Fruit fly (Drosophila melanogaster) whole organism, wandering third instar larva: Measurements from ENCODE around the gene eIF5B.

Source experiments
- Abd-B ChIP-seq: fragments of >200 bp; optimal IDR thresholded peaks from 2 replicates; lab custom pipeline; 2017; ENCODE audit warnings: missing biosample characterization, missing genetic modification characterization
- CG32264 ChIP-seq: fragments of 200-800 bp; sonication (Bioruptor generic); optimal IDR thresholded peaks from 2 replicates; lab custom pipeline; 2016; ENCODE audit warnings: missing biosample characterization, missing genetic modification characterization
- CG9705 ChIP-seq: fragments of 200-800 bp; sonication (Bioruptor generic); optimal IDR thresholded peaks from 2 replicates; lab custom pipeline; 2018; ENCODE audit warnings: missing biosample characterization, mild to moderate bottlenecking, missing genetic modification characterization
- CrebA ChIP-seq: fragments of 200-800 bp; sonication (Bioruptor generic); optimal IDR thresholded peaks from 2 replicates; lab custom pipeline; 2016; ENCODE audit warnings: missing biosample characterization, mild to moderate bottlenecking, missing genetic modification characterization, borderline replicate concordance
- Dfd ChIP-seq: fragments of >200 bp; optimal IDR thresholded peaks from 2 replicates; lab custom pipeline; 2017; ENCODE audit warnings: missing biosample characterization, missing genetic modification characterization
- Dif ChIP-seq: fragments of 200-275, 200-300 bp; sonication (Bioruptor generic); optimal IDR thresholded peaks from 2 replicates; lab custom pipeline; 2018; ENCODE audit warnings: missing biosample characterization, missing genetic modification characterization; ENCODE audit not compliant: partially characterized antibody
- GATAd ChIP-seq: sonication (Bioruptor generic); optimal IDR thresholded peaks from 2 replicates; lab custom pipeline; 2016; ENCODE audit warnings: missing biosample characterization, missing genetic modification characterization
- HLH106 ChIP-seq: fragments of 200-800 bp; optimal IDR thresholded peaks from 3 replicates; lab custom pipeline; 2019; ENCODE audit warnings: missing biosample characterization, mild to moderate bottlenecking, missing genetic modification characterization, moderate library complexity
- Hnf4 ChIP-seq: fragments of 200-800 bp; sonication (Bioruptor generic); optimal IDR thresholded peaks from 2 replicates; lab custom pipeline; 2016; ENCODE audit warnings: missing biosample characterization, mild to moderate bottlenecking, missing genetic modification characterization
- Hr78 ChIP-seq: fragments of >200 bp; optimal IDR thresholded peaks from 2 replicates; lab custom pipeline; 2017; ENCODE audit warnings: missing biosample characterization, missing genetic modification characterization
- Hr83 ChIP-seq: fragments of 200-300 bp; sonication (Bioruptor generic); optimal IDR thresholded peaks from 2 replicates; lab custom pipeline; 2016; ENCODE audit warnings: missing biosample characterization, mild to moderate bottlenecking, missing genetic modification characterization, moderate library complexity; ENCODE audit not compliant: poor library complexity, severe bottlenecking
- Jra ChIP-seq: sonication (Bioruptor generic); optimal IDR thresholded peaks from 2 replicates; lab custom pipeline; 2016; ENCODE audit warnings: missing biosample characterization, missing genetic modification characterization
- Mio ChIP-seq: sonication (Bioruptor generic); optimal IDR thresholded peaks from 2 replicates; lab custom pipeline; 2016; ENCODE audit warnings: missing biosample characterization, missing genetic modification characterization
- Myc ChIP-seq: fragments of >200 bp; optimal IDR thresholded peaks from 2 replicates; lab custom pipeline; 2017
- N ChIP-seq: fragments of >200 bp; optimal IDR thresholded peaks from 2 replicates; lab custom pipeline; 2018; ENCODE audit warnings: missing biosample characterization, missing external identifiers, missing genetic modification characterization
- OdsH ChIP-seq: fragments of 200-800 bp; sonication (Bioruptor generic); optimal IDR thresholded peaks from 2 replicates; lab custom pipeline; 2016; ENCODE audit warnings: missing biosample characterization, mild to moderate bottlenecking, missing genetic modification characterization
- Rel ChIP-seq, 2 experiments: fragments of 200-800 bp; sonication (Bioruptor generic) in 1 of 2; optimal IDR thresholded peaks; 2 replicates in 1 of 2; 3 replicates in 1 of 2; lab custom pipeline; 2016 to 2019; ENCODE audit warnings: mild to moderate bottlenecking in 2 of 2, missing biosample characterization in 2 of 2, missing genetic modification characterization in 2 of 2, moderate library complexity in 1 of 2
- Sp1 ChIP-seq: fragments of 200-800 bp; sonication (Bioruptor generic); optimal IDR thresholded peaks from 3 replicates; lab custom pipeline; 2019; ENCODE audit warnings: missing biosample characterization, mild to moderate bottlenecking, missing genetic modification characterization, moderate library complexity
- Vsx2 ChIP-seq: fragments of 200-300, 225-300 bp; sonication (Bioruptor generic); optimal IDR thresholded peaks from 2 replicates; lab custom pipeline; 2018; ENCODE audit warnings: missing biosample characterization, missing genetic modification characterization; ENCODE audit not compliant: partially characterized antibody
- br ChIP-seq: fragments of 200-800 bp; sonication (Bioruptor generic); optimal IDR thresholded peaks from 2 replicates; lab custom pipeline; 2016; ENCODE audit warnings: missing biosample characterization, missing genetic modification characterization
- brk ChIP-seq: fragments of 200-800 bp; sonication (Bioruptor generic); optimal IDR thresholded peaks from 2 replicates; lab custom pipeline; 2016; ENCODE audit warnings: missing biosample characterization, mild to moderate bottlenecking, missing genetic modification characterization
- dl ChIP-seq, 2 experiments: fragments of 175-275, 200-275 bp in 1 of 2; fragments of 200-275 bp in 1 of 2; sonication (Bioruptor generic); optimal IDR thresholded peaks; lab custom pipeline; 2018; ENCODE audit warnings: mild to moderate bottlenecking in 2 of 2, missing biosample characterization in 2 of 2, missing genetic modification characterization in 2 of 2, moderate library complexity in 2 of 2; ENCODE audit not compliant: partially characterized antibody in 2 of 2, insufficient read depth in 1 of 2
- dmrt93B ChIP-seq: fragments of 200-800 bp; sonication (Bioruptor generic); optimal IDR thresholded peaks from 2 replicates; lab custom pipeline; 2018; ENCODE audit warnings: missing biosample characterization, mild to moderate bottlenecking, missing genetic modification characterization
- dsf ChIP-seq: sonication (Bioruptor generic); optimal IDR thresholded peaks from 2 replicates; lab custom pipeline; 2016; ENCODE audit warnings: missing biosample characterization, missing genetic modification characterization, borderline replicate concordance
- ey ChIP-seq: fragments of 200-800 bp; sonication (Bioruptor generic); optimal IDR thresholded peaks from 2 replicates; lab custom pipeline; 2016; ENCODE audit warnings: missing biosample characterization, missing genetic modification characterization
- foxo ChIP-seq, 2 experiments: fragments of 200-800 bp; sonication (Bioruptor generic); optimal IDR thresholded peaks; 2 replicates in 1 of 2; 3 replicates in 1 of 2; lab custom pipeline; 2016 to 2017; ENCODE audit warnings: missing biosample characterization in 2 of 2, missing genetic modification characterization in 2 of 2
- fru ChIP-seq: fragments of 200-800 bp; sonication (Bioruptor generic); optimal IDR thresholded peaks from 3 replicates; lab custom pipeline; 2016; ENCODE audit warnings: missing biosample characterization, mild to moderate bottlenecking, missing genetic modification characterization
- h ChIP-seq: fragments of 200-800 bp; sonication (Bioruptor generic); optimal IDR thresholded peaks from 3 replicates; lab custom pipeline; 2016; ENCODE audit warnings: missing biosample characterization, mild to moderate bottlenecking, missing genetic modification characterization
- jim ChIP-seq: fragments of 175-275, 200-325 bp; sonication (Bioruptor generic); optimal IDR thresholded peaks from 2 replicates; lab custom pipeline; 2016; ENCODE audit warnings: missing biosample characterization, mild to moderate bottlenecking, missing genetic modification characterization
- lola ChIP-seq: fragments of >200 bp; optimal IDR thresholded peaks from 2 replicates; lab custom pipeline; 2017; ENCODE audit warnings: missing biosample characterization, missing genetic modification characterization
- pan ChIP-seq: fragments of >200 bp; optimal IDR thresholded peaks from 2 replicates; lab custom pipeline; 2017
- psq ChIP-seq: fragments of 200-800 bp; sonication (Bioruptor generic); optimal IDR thresholded peaks from 3 replicates; lab custom pipeline; 2017; ENCODE audit warnings: missing biosample characterization, mild to moderate bottlenecking, missing genetic modification characterization, moderate library complexity
- rgr ChIP-seq: fragments of 200-800 bp; sonication (Bioruptor generic); optimal IDR thresholded peaks from 3 replicates; lab custom pipeline; 2016; ENCODE audit warnings: missing biosample characterization, mild to moderate bottlenecking, missing genetic modification characterization
- sage ChIP-seq: fragments of 200-800 bp; sonication (Bioruptor generic); optimal IDR thresholded peaks from 2 replicates; lab custom pipeline; 2016; ENCODE audit warnings: missing biosample characterization, mild to moderate bottlenecking, missing genetic modification characterization
- sv ChIP-seq: fragments of 200-800 bp; sonication (Bioruptor generic); optimal IDR thresholded peaks from 3 replicates; lab custom pipeline; 2016; ENCODE audit warnings: missing biosample characterization, missing genetic modification characterization
- tai ChIP-seq: sonication (Bioruptor generic); optimal IDR thresholded peaks from 2 replicates; lab custom pipeline; 2016; ENCODE audit warnings: missing biosample characterization, missing genetic modification characterization
- usp ChIP-seq: fragments of >200 bp; optimal IDR thresholded peaks from 2 replicates; lab custom pipeline; 2017; ENCODE audit warnings: missing biosample characterization, missing genetic modification characterization
- woc ChIP-seq: sonication (Bioruptor generic); optimal IDR thresholded peaks from 2 replicates; lab custom pipeline; 2016; ENCODE audit warnings: missing biosample characterization, mild to moderate bottlenecking, missing genetic modification characterization

eIF5B gene

dm6 chr3L:3396056-3396455 lies 64.7 kb downstream of the eIF5B start:
- TF ChIP-seq Hr83 (GFP tag; lab: Kevin White, UChicago) (no peak), CG9705 (peak; percentile 25), dl (GFP tag; optimal IDR thresholded peaks at IDR 0.05; lab: Kevin White, UChicago; ENCODE audit: insufficient read depth in 1 of 2, partially characterized antibody in 2 of 2) (no peak), Myc (lab: Kevin White, UChicago) (no peak), jim (GFP tag; lab: Kevin White, UChicago) (no peak), Rel (GFP tag; optimal IDR thresholded peaks at IDR 0.05; lab: Kevin White, UChicago) (no peak), Rel (tag; optimal IDR thresholded peaks at IDR 0.05; lab: Kevin White, UChicago) (no peak), dmrt93B (peak; percentile 54), CrebA (GFP tag; lab: Kevin White, UChicago) (no peak), OdsH (GFP tag; lab: Kevin White, UChicago) (peak; percentile 60), HLH106 (tag; lab: Kevin White, UChicago) (peak; percentile 72), psq (no peak), N (GFP tag; lab: Kevin White, UChicago) (no peak), Dif (GFP tag; lab: Kevin White, UChicago) (no peak), sage (peak; percentile 10), Sp1 (peak; percentile 73), Mio (no peak), Abd-B (no peak), brk (GFP tag; lab: Kevin White, UChicago) (peak; percentile 15), GATAd (no peak), Dfd (GFP tag; lab: Kevin White, UChicago) (no peak), Vsx2 (no peak), rgr (GFP tag; lab: Kevin White, UChicago) (peak; percentile 55), Hnf4 (GFP tag; lab: Kevin White, UChicago) (peak; percentile 55), lola (GFP tag; lab: Kevin White, UChicago) (no peak), br (GFP tag; lab: Kevin White, UChicago) (peak; percentile 48), ey (GFP tag; lab: Kevin White, UChicago) (peak; percentile 51), sv (GFP tag; lab: Kevin White, UChicago) (peak; percentile 68), CG32264 (GFP tag; lab: Kevin White, UChicago) (no peak), woc (peak; percentile 36), dsf (GFP tag; lab: Kevin White, UChicago) (no peak), Hr78 (GFP tag; lab: Kevin White, UChicago) (no peak), pan (lab: Kevin White, UChicago) (no peak), tai (GFP tag; lab: Kevin White, UChicago) (peak; percentile 48), foxo (GFP tag; optimal IDR thresholded peaks at IDR 0.05; lab: Kevin White, UChicago) (peak in 1 of 2 experiments; percentile 68), fru (GFP tag; lab: Kevin White, UChicago) (peak; percentile 72), Jra (GFP tag; lab: Kevin White, UChicago) (no peak), h (GFP tag; lab: Kevin White, UChicago) (peak; percentile 74), usp (GFP tag; lab: Kevin White, UChicago) (no peak)

dm6 chr3L:3394854-3395723 lies 65.7 kb downstream of the eIF5B start:
- TF ChIP-seq usp (GFP tag; lab: Kevin White, UChicago) = no peak
- peak; percentile 94 for TF ChIP-seq woc
- TF ChIP-seq rgr (GFP tag; lab: Kevin White, UChicago) = peak; percentile 94
- peak; percentile 79 for TF ChIP-seq Dfd (GFP tag; lab: Kevin White, UChicago)
- peak; percentile 90 for TF ChIP-seq Sp1
- peak; percentile 95 for TF ChIP-seq h (GFP tag; lab: Kevin White, UChicago)
- TF ChIP-seq psq = peak; percentile 96
- TF ChIP-seq Jra (GFP tag; lab: Kevin White, UChicago) = peak; percentile 51
- no peak for TF ChIP-seq Vsx2
- peak; percentile 78 for TF ChIP-seq Rel (GFP tag; optimal IDR thresholded peaks at IDR 0.05; lab: Kevin White, UChicago)
- peak; percentile 47 for TF ChIP-seq Rel (tag; optimal IDR thresholded peaks at IDR 0.05; lab: Kevin White, UChicago)
- TF ChIP-seq Dif (GFP tag; lab: Kevin White, UChicago) = peak; percentile 16
- TF ChIP-seq dl (GFP tag; optimal IDR thresholded peaks at IDR 0.05; lab: Kevin White, UChicago; ENCODE audit: insufficient read depth in 1 of 2, partially characterized antibody in 2 of 2) = no peak
- peak; percentile 62 for TF ChIP-seq dsf (GFP tag; lab: Kevin White, UChicago)
- TF ChIP-seq Hnf4 (GFP tag; lab: Kevin White, UChicago) = peak; percentile 92
- no peak for TF ChIP-seq Myc (lab: Kevin White, UChicago)
- TF ChIP-seq CG32264 (GFP tag; lab: Kevin White, UChicago) = peak; percentile 80
- peak; percentile 89 for TF ChIP-seq brk (GFP tag; lab: Kevin White, UChicago)
- peak; percentile 98 for TF ChIP-seq ey (GFP tag; lab: Kevin White, UChicago)
- TF ChIP-seq OdsH (GFP tag; lab: Kevin White, UChicago) = peak; percentile 96
- TF ChIP-seq CrebA (GFP tag; lab: Kevin White, UChicago) = peak; percentile 80
- no peak for TF ChIP-seq N (GFP tag; lab: Kevin White, UChicago)
- TF ChIP-seq CG9705 = peak; percentile 75
- TF ChIP-seq jim (GFP tag; lab: Kevin White, UChicago) = no peak
- peak; percentile 92 for TF ChIP-seq tai (GFP tag; lab: Kevin White, UChicago)
- peak; percentile 90 for TF ChIP-seq sv (GFP tag; lab: Kevin White, UChicago)
- peak; percentile 69 for TF ChIP-seq pan (lab: Kevin White, UChicago)
- no peak for TF ChIP-seq Abd-B
- TF ChIP-seq HLH106 (tag; lab: Kevin White, UChicago) = peak; percentile 84
- peak; percentile 89 for TF ChIP-seq br (GFP tag; lab: Kevin White, UChicago)
- peak; percentile 86 for TF ChIP-seq dmrt93B
- peak in 1 of 2 experiments; percentile 92 for TF ChIP-seq foxo (GFP tag; optimal IDR thresholded peaks at IDR 0.05; lab: Kevin White, UChicago)
- TF ChIP-seq Hr78 (GFP tag; lab: Kevin White, UChicago) = no peak
- TF ChIP-seq sage = peak; percentile 86
- TF ChIP-seq lola (GFP tag; lab: Kevin White, UChicago) = no peak
- peak; percentile 54 for TF ChIP-seq Mio
- peak; percentile 84 for TF ChIP-seq Hr83 (GFP tag; lab: Kevin White, UChicago)
- no peak for TF ChIP-seq GATAd
- peak; percentile 89 for TF ChIP-seq fru (GFP tag; lab: Kevin White, UChicago)
